Worm (Caenorhabditis elegans): Measurements from ENCODE around the gene ins-12.
A peak's percentile ranks its signal among the peaks of the same experiment; 100 is the strongest.

The ins-12 gene

ce11 chrII:5596247-5596646 is 41.8 kb downstream of the ins-12 start, which contains the start of gene C17G10.1:
TSS of gene C17G10.1 (plus strand) at chrII:5596547.
- TF ChIP-seq ztf-6 (GFP tag; IDR thresholded peaks at IDR 0.05): no peak
- no peak for TF ChIP-seq mcd-1 (GFP tag; IDR thresholded peaks at IDR 0.05)
- no peak for TF ChIP-seq aptf-3 (GFP tag; IDR thresholded peaks at IDR 0.05)
- no peak for TF ChIP-seq madf-6 (GFP tag; IDR thresholded peaks at IDR 0.05)
- TF ChIP-seq F10E7.11 (tag; optimal IDR thresholded peaks at IDR 0.05): no peak

- TF ChIP-seq ama-1 (optimal IDR thresholded peaks at IDR 0.05) (peak; percentile 83), ama-1 (GFP tag; optimal IDR thresholded peaks at IDR 0.05) (no peak), snpc-1.1 (tag; optimal IDR thresholded peaks at IDR 0.05; ENCODE audit: insufficient read depth) (peak; percentile 98), ztf-26 (tag; optimal IDR thresholded peaks at IDR 0.05) (peak; percentile 21), egrh-3 (GFP tag; IDR thresholded peaks at IDR 0.05) (0 out of 2 replicates have a peak, but pooled peaks have one; percentile 8), snpc-3.4 (tag; optimal IDR thresholded peaks at IDR 0.05) (peak; percentile 97), F37B4.10 (GFP tag; IDR thresholded peaks at IDR 0.05) (no peak), snpc-4 (GFP tag; optimal IDR thresholded peaks at IDR 0.05) (peak; percentile 97), snpc-4 (tag; optimal IDR thresholded peaks at IDR 0.05) (peak; percentile 98 to 99 (median 98)), Y95B8A.8 (GFP tag; IDR thresholded peaks at IDR 0.05) (0 out of 2 replicates have a peak, but pooled peaks have one; percentile 61), D2030.7 (GFP tag; IDR thresholded peaks at IDR 0.05) (peak; percentile 82), B0035.1 (tag; optimal IDR thresholded peaks at IDR 0.05) (no peak), let-526 (GFP tag; IDR thresholded peaks at IDR 0.05) (no peak), B0261.1 (tag; optimal IDR thresholded peaks at IDR 0.05) (peak; percentile 9), nhr-80 (tag; optimal IDR thresholded peaks at IDR 0.05) (peak; percentile 59), hrde-1 (tag; optimal IDR thresholded peaks at IDR 0.05; ENCODE audit: borderline replicate concordance) (peak; percentile 68), ceh-100 (GFP tag; IDR thresholded peaks at IDR 0.05) (peak; percentile 75), ztf-18 (tag; optimal IDR thresholded peaks at IDR 0.05) (peak; percentile 14), zfh-2 (GFP tag; conservative IDR thresholded peaks at IDR 0.05) (no peak), K11D2.4 (GFP tag; IDR thresholded peaks at IDR 0.05) (no peak), sea-2 (GFP tag; IDR thresholded peaks at IDR 0.05) (no peak), zim-3 (tag; optimal IDR thresholded peaks at IDR 0.05) (peak; percentile 8), lin-40 (tag; optimal IDR thresholded peaks at IDR 0.05) (peak; percentile 75), madf-6 (GFP tag; IDR thresholded peaks at IDR 0.05) (peak; percentile 81), ztf-22 (GFP tag; optimal IDR thresholded peaks at IDR 0.05) (no peak), fkh-3 (tag; optimal IDR thresholded peaks at IDR 0.05) (peak; percentile 58), ceh-91 (GFP tag; IDR thresholded peaks at IDR 0.05) (peak; percentile 12; the same call in 1 of the 2 replicates), T26A5.8 (tag; optimal IDR thresholded peaks at IDR 0.05) (no peak), rcor-1 (GFP tag; IDR thresholded peaks at IDR 0.05) (peak; percentile 66), ZK185.1 (tag; optimal IDR thresholded peaks at IDR 0.05; ENCODE audit: poor library complexity, severe bottlenecking) (peak; percentile 76), B0336.3 (GFP tag; IDR thresholded peaks at IDR 0.05) (peak; percentile 78), him-1 (tag; optimal IDR thresholded peaks at IDR 0.05) (peak; percentile 94), pbrm-1 (GFP tag; IDR thresholded peaks at IDR 0.05) (peak; percentile 89), dpl-1 (GFP tag; optimal IDR thresholded peaks at IDR 0.05) (no peak), F49E8.2 (tag; optimal IDR thresholded peaks at IDR 0.05; ENCODE audit: insufficient read depth) (peak; percentile 88), tlf-1 (GFP tag; optimal IDR thresholded peaks at IDR 0.05) (peak; percentile 34), lsl-1 (GFP tag; optimal IDR thresholded peaks at IDR 0.05) (peak; percentile 72), mes-4 (tag; optimal IDR thresholded peaks at IDR 0.05) (no peak), hmg-20 (GFP tag; IDR thresholded peaks at IDR 0.05) (0 out of 2 replicates have a peak, but pooled peaks have one; percentile 11), attf-6 (GFP tag; IDR thresholded peaks at IDR 0.05) (peak; percentile 89), athp-1 (tag; optimal IDR thresholded peaks at IDR 0.05) (no peak), ekl-4 (GFP tag; IDR thresholded peaks at IDR 0.05) (peak; percentile 73; the same call in 1 of the 2 replicates)
Observed at ce11 chrII:5599326-5600044, 45.1 kb downstream of the ins-12 start, which contains the start of gene C17G10.10. TSS of gene C17G10.10 (minus strand) at chrII:5599376.

All from whole organism, young adult.